Fruit fly (Drosophila melanogaster): ENCODE measurements around the gene MED17.
A peak's percentile ranks its signal among the peaks of the same experiment; 100 is the strongest.

MED17 gene

dm6 chr3R:18188702-18189125 is at the start of gene MED17, which contains the start of gene CG12321:
Gene MED17 (plus strand): TSS chr3R:18189072.
Gene CG12321 (minus strand): TSS chr3R:18188707.
- TF ChIP-seq sna (GFP tag; IDR thresholded peaks at IDR 0.05; ENCODE audit: partially characterized antibody) (no peak), CHES-1-like (GFP tag; optimal IDR thresholded peaks at IDR 0.05) (peak; percentile 71), Atf6 (GFP tag; IDR thresholded peaks at IDR 0.05) (peak; percentile 82), crol (GFP tag; IDR thresholded peaks at IDR 0.05) (no peak; the same call in 1 of the 2 replicates), CG17385 (GFP tag; optimal IDR thresholded peaks at IDR 0.05) (peak; percentile 85), MTF-1 (GFP tag; optimal IDR thresholded peaks at IDR 0.05; ENCODE audit: borderline replicate concordance) (no peak), ems (GFP tag; optimal IDR thresholded peaks at IDR 0.05) (no peak), nmo (GFP tag; optimal IDR thresholded peaks at IDR 0.05) (peak; percentile 94), Sox100B (GFP tag; optimal IDR thresholded peaks at IDR 0.05) (peak; percentile 88), CG14860 (GFP tag; IDR thresholded peaks at IDR 0.05; ENCODE audit: partially characterized antibody) (no peak), CG31441 (GFP tag; IDR thresholded peaks at IDR 0.05) (peak; percentile 87), CG10274 (GFP tag; optimal IDR thresholded peaks at IDR 0.05) (peak; percentile 54), gce (GFP tag; IDR thresholded peaks at IDR 0.05) (peak; percentile 72; the same call in 2 of the 3 replicates), CG2116 (GFP tag; optimal IDR thresholded peaks at IDR 0.05) (peak; percentile 80), gsb-n (tag; optimal IDR thresholded peaks at IDR 0.05) (peak; percentile 70), CG6654 (GFP tag; optimal IDR thresholded peaks at IDR 0.05) (peak; percentile 69), CG17328 (GFP tag; IDR thresholded peaks at IDR 0.05) (peak; percentile 75), Blimp-1 (GFP tag; optimal IDR thresholded peaks at IDR 0.05) (peak; percentile 84), CG7271 (tag; optimal IDR thresholded peaks at IDR 0.05) (peak; percentile 64), Doc2 (GFP tag; IDR thresholded peaks at IDR 0.05) (0 out of 2 replicates have a peak, but pooled peaks have one; percentile 57), CG30431 (GFP tag; optimal IDR thresholded peaks at IDR 0.05) (peak; percentile 85), CG32532 (GFP tag; IDR thresholded peaks at IDR 0.05) (peak; percentile 91), CG31224 (GFP tag; IDR thresholded peaks at IDR 0.05) (peak; percentile 83), fd64A (GFP tag; optimal IDR thresholded peaks at IDR 0.05) (no peak), Adf1 (GFP tag; IDR thresholded peaks at IDR 0.05) (peak; percentile 49), CG15073 (GFP tag; optimal IDR thresholded peaks at IDR 0.05) (peak; percentile 53), CG2129 (GFP tag; IDR thresholded peaks at IDR 0.05; ENCODE audit: partially characterized antibody) (no peak), Hey (tag; optimal IDR thresholded peaks at IDR 0.05) (no peak), Scr (GFP tag; IDR thresholded peaks at IDR 0.05; ENCODE audit: partially characterized antibody) (0 out of 2 replicates have a peak, but pooled peaks have one; percentile 16), Hmx (GFP tag; optimal IDR thresholded peaks at IDR 0.05) (peak; percentile 42), CG5953 (GFP tag; IDR thresholded peaks at IDR 0.05) (0 out of 2 replicates have a peak, but pooled peaks have one; percentile 46), CG6175 (GFP tag; IDR thresholded peaks at IDR 0.05) (peak; percentile 79; the same call in 2 of the 3 replicates), Pdp1 (GFP tag; optimal IDR thresholded peaks at IDR 0.05) (peak; percentile 55 to 57), CG16815 (GFP tag; optimal IDR thresholded peaks at IDR 0.05) (peak; percentile 92), mam (GFP tag; optimal IDR thresholded peaks at IDR 0.05) (peak; percentile 70), PHDP (tag; optimal IDR thresholded peaks at IDR 0.05) (peak; percentile 88), Fer2 (tag; optimal IDR thresholded peaks at IDR 0.05) (peak; percentile 71), ewg (GFP tag; optimal IDR thresholded peaks at IDR 0.05) (peak; percentile 82), CG8924 (tag; optimal IDR thresholded peaks at IDR 0.05) (peak; percentile 90), kay (GFP tag; optimal IDR thresholded peaks at IDR 0.05) (peak; percentile 59), CG14050 (GFP tag; IDR thresholded peaks at IDR 0.05) (peak; percentile 69), sens-2 (GFP tag; IDR thresholded peaks at IDR 0.05) (no peak; the same call in 1 of the 2 replicates), sr (GFP tag; IDR thresholded peaks at IDR 0.05) (no peak), CG17829 (tag; optimal IDR thresholded peaks at IDR 0.05) (peak; percentile 83), sisA (GFP tag; IDR thresholded peaks at IDR 0.05) (peak; percentile 90), Bgb (GFP tag; IDR thresholded peaks at IDR 0.05; ENCODE audit: partially characterized antibody) (no peak), Sox102F (GFP tag; optimal IDR thresholded peaks at IDR 0.05) (peak; percentile 91), Nf-YA (GFP tag; IDR thresholded peaks at IDR 0.05) (peak; percentile 80), CG34224 (GFP tag; IDR thresholded peaks at IDR 0.05; ENCODE audit: partially characterized antibody) (no peak), CG1024 (GFP tag; IDR thresholded peaks at IDR 0.05) (no peak)
